Worm (Caenorhabditis elegans) whole organism, L2 larva: ENCODE results near the gene W03F8.4.
"Not testable (repeated sequence)": the region's sequence is repeated elsewhere in the genome, so short reads cannot be mapped to it uniquely, and the experiment has no call there.

Experiments
- lin-11 ChIP-seq: fragments of 150-350 bp; sonication (generic microtip); optimal IDR thresholded peaks from 2 replicates; lab custom pipeline; 2014; ENCODE audit warnings: missing biosample characterization, missing genetic modification characterization, inconsistent platforms, mixed read lengths
- lsy-2 ChIP-seq, 2 experiments: fragments of 150-350 bp in 1 of 2; sonication (generic microtip) in 1 of 2; optimal IDR thresholded peaks; 2 replicates each; lab custom pipeline; 2014 to 2017; ENCODE audit warnings: missing biosample characterization in 2 of 2, missing genetic modification characterization in 2 of 2
- skn-1 ChIP-seq: sonication (generic microtip); optimal IDR thresholded peaks from 2 replicates; lab custom pipeline; 2017; ENCODE audit warnings: missing biosample characterization, missing genetic modification characterization

DNA sequence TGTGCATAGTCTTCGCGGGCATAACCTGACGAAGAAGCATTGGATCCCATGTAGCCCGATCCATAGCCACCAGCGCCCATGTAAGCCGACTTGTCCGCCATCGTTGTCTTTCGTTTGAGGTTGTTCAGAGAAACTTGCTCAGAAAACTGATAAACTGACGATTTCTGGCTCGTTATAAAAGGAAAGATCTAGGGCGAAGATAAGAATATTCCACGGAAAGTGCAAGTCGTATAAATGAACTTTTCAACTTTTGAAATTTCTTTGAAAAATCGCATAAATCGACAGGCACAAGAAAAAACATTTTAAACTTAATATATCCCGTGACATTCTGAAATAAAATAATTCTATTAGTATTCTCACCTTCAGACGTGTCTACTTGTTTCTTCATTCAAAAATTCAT lies 21.0 kb upstream of the W03F8.4 start, which contains the start of the genes nspd-3 and C24D10.2:
- TF ChIP-seq lin-11 (tag; lab: Kevin White, UChicago); lsy-2 (tag; optimal IDR thresholded peaks at IDR 0.05; lab: Kevin White, UChicago); skn-1: not testable (repeated sequence)
